Worm (Caenorhabditis elegans) whole organism, L4 larva: ENCODE results near the gene C54D10.10.

Experiments used
- F26F4.8 ChIP-seq: fragments of 200-800 bp; sonication (Bioruptor generic); conservative IDR thresholded peaks from 2 replicates; pipeline ENCODE4 v1.3.6; 2022; ENCODE audit warnings: missing genetic modification characterization, missing compliant biosample characterization
- R02D3.7 ChIP-seq: fragments of 150-350 bp; sonication (generic microtip); optimal IDR thresholded peaks from 3 replicates; lab custom pipeline; 2014; ENCODE audit warnings: missing biosample characterization, missing genetic modification characterization
- T20F7.1 ChIP-seq: fragments of 200-800 bp; sonication (Bioruptor generic); optimal IDR thresholded peaks from 2 replicates; lab custom pipeline; 2018; ENCODE audit warnings: mild to moderate bottlenecking, missing genetic modification characterization, missing compliant biosample characterization
- T26A8.4 ChIP-seq: fragments of 200-800 bp; sonication (Bioruptor generic); IDR thresholded peaks from 2 replicates; pipeline ENCODE4 v1.3.6; 2022; ENCODE audit warnings: missing genetic modification characterization, missing compliant biosample characterization
- Y105C5A.15 ChIP-seq: fragments of 200-800 bp; sonication (Bioruptor generic); IDR thresholded peaks from 2 replicates; pipeline ENCODE4 v1.3.6; 2022; ENCODE audit warnings: missing genetic modification characterization, missing compliant biosample characterization
- Y48G9A.11 ChIP-seq: fragments of 200-800 bp; sonication (Bioruptor generic); IDR thresholded peaks from 2 replicates; pipeline ENCODE4 v1.3.6; 2022; ENCODE audit warnings: missing genetic modification reagents, missing genetic modification characterization, missing compliant biosample characterization
- aha-1 ChIP-seq: fragments of 150-350 bp; peaks from one replicate; lab custom pipeline; 2014; ENCODE audit warnings: missing biosample characterization, missing genetic modification characterization
- ama-1 ChIP-seq: fragments of 150-350 bp; optimal IDR thresholded peaks from 2 replicates; lab custom pipeline; 2014; ENCODE audit warnings: inconsistent platforms, mixed read lengths
- attf-4 ChIP-seq: sonication (generic microtip); optimal IDR thresholded peaks from 3 replicates; lab custom pipeline; 2017; ENCODE audit warnings: missing biosample characterization, missing genetic modification characterization
- ceh-32 ChIP-seq: sonication (generic microtip); optimal IDR thresholded peaks from 2 replicates; lab custom pipeline; 2016; ENCODE audit warnings: mild to moderate bottlenecking, missing genetic modification characterization, missing compliant biosample characterization; ENCODE audit not compliant: poor library complexity
- ceh-44 ChIP-seq: fragments of 200-800 bp; sonication (Bioruptor generic); IDR thresholded peaks from 2 replicates; pipeline ENCODE4 v1.3.6; 2022; ENCODE audit warnings: missing genetic modification reagents, missing genetic modification characterization, missing compliant biosample characterization
- ceh-82 ChIP-seq: sonication (generic microtip); optimal IDR thresholded peaks from 2 replicates; lab custom pipeline; 2017; ENCODE audit warnings: missing biosample characterization, missing genetic modification characterization
- ctbp-1 ChIP-seq: fragments of 200-800 bp; sonication (Bioruptor generic); IDR thresholded peaks from 2 replicates; pipeline ENCODE4 v1.3.6; 2022; ENCODE audit warnings: missing genetic modification reagents, missing genetic modification characterization, missing compliant biosample characterization
- daf-16 ChIP-seq, 3 experiments: sonication (generic microtip); optimal IDR thresholded peaks; 2 replicates each; lab custom pipeline; 2016 to 2017; ENCODE audit warnings: missing genetic modification characterization in 3 of 3, missing genetic modification reagents in 3 of 3, mild to moderate bottlenecking in 2 of 3, missing compliant biosample characterization in 2 of 3, missing biosample characterization in 1 of 3, moderate library complexity in 1 of 3
- dmd-8 ChIP-seq: fragments of 200-800 bp; sonication (Bioruptor generic); IDR thresholded peaks from 2 replicates; pipeline ENCODE4 v1.3.6; 2022; ENCODE audit warnings: missing genetic modification characterization, missing compliant biosample characterization
- dpl-1 ChIP-seq: fragments of 150-350 bp; optimal IDR thresholded peaks from 2 replicates; lab custom pipeline; 2014; ENCODE audit warnings: missing biosample characterization, missing genetic modification reagents, missing genetic modification characterization
- egl-43 ChIP-seq: fragments of 200-800 bp; sonication (Bioruptor generic); IDR thresholded peaks from 2 replicates; pipeline ENCODE4 v1.3.6; 2022; ENCODE audit warnings: missing genetic modification reagents, missing genetic modification characterization, missing compliant biosample characterization
- lim-7 ChIP-seq: fragments of 200-800 bp; sonication (Bioruptor generic); IDR thresholded peaks from 2 replicates; pipeline ENCODE4 v1.3.6; 2022; ENCODE audit warnings: missing genetic modification characterization, missing compliant biosample characterization
- lin-15B ChIP-seq: fragments of 150-350 bp; sonication (generic microtip); optimal IDR thresholded peaks from 3 replicates; lab custom pipeline; 2014; ENCODE audit warnings: missing biosample characterization, missing genetic modification characterization
- lir-3 ChIP-seq: sonication (generic microtip); optimal IDR thresholded peaks from 2 replicates; lab custom pipeline; 2016; ENCODE audit warnings: mild to moderate bottlenecking, missing genetic modification characterization, missing compliant biosample characterization
- mxl-3 ChIP-seq: fragments of 200-800 bp; sonication (Bioruptor generic); optimal IDR thresholded peaks from 2 replicates; lab custom pipeline; 2018; ENCODE audit warnings: mild to moderate bottlenecking, missing genetic modification characterization, missing compliant biosample characterization
- nhr-102 ChIP-seq: sonication (generic microtip); optimal IDR thresholded peaks from 2 replicates; lab custom pipeline; 2016; ENCODE audit warnings: mild to moderate bottlenecking, missing genetic modification characterization, moderate library complexity, missing compliant biosample characterization
- nhr-237 ChIP-seq: sonication (generic microtip); optimal IDR thresholded peaks from 2 replicates; lab custom pipeline; 2017; ENCODE audit warnings: missing biosample characterization, missing genetic modification characterization
- nhr-42 ChIP-seq: fragments of 200-800 bp; sonication (Bioruptor generic); IDR thresholded peaks from 2 replicates; pipeline ENCODE4 v1.3.6; 2022; ENCODE audit warnings: missing genetic modification characterization, missing compliant biosample characterization
- nhr-48 ChIP-seq: sonication (generic microtip); optimal IDR thresholded peaks from 2 replicates; lab custom pipeline; 2016; ENCODE audit warnings: mild to moderate bottlenecking, missing genetic modification characterization, missing compliant biosample characterization
- nhr-6 ChIP-seq: fragments of 150-350 bp; optimal IDR thresholded peaks from 2 replicates; lab custom pipeline; 2014; ENCODE audit warnings: missing biosample characterization, missing genetic modification characterization
- pha-4 ChIP-seq, 2 experiments: fragments of 150-350 bp in 1 of 2; fragments of 200-800 bp in 1 of 2; sonication (Bioruptor generic) in 1 of 2; IDR thresholded peaks in 1 of 2; optimal IDR thresholded peaks in 1 of 2; 2 replicates each; pipeline versions ENCODE4 v1.3.6 to Lab custom; 2014 to 2022; ENCODE audit warnings: missing genetic modification characterization in 2 of 2, missing genetic modification reagents in 2 of 2, missing biosample characterization in 1 of 2, missing compliant biosample characterization in 1 of 2
- pqm-1 ChIP-seq: sonication (generic microtip); optimal IDR thresholded peaks from 2 replicates; lab custom pipeline; 2017; ENCODE audit warnings: missing biosample characterization, missing genetic modification characterization
- saeg-2 ChIP-seq: fragments of 200-800 bp; sonication (Bioruptor generic); IDR thresholded peaks from 2 replicates; pipeline ENCODE4 v1.3.6; 2022; ENCODE audit warnings: missing genetic modification reagents, missing genetic modification characterization, missing compliant biosample characterization
- set-16 ChIP-seq: fragments of 200-800 bp; sonication (Bioruptor generic); IDR thresholded peaks from 2 replicates; pipeline ENCODE4 v1.3.6; 2022; ENCODE audit warnings: missing genetic modification reagents, missing genetic modification characterization, missing compliant biosample characterization
- tra-1 ChIP-seq: fragments of 200-800 bp; sonication (Bioruptor generic); IDR thresholded peaks from 2 replicates; pipeline ENCODE4 v1.3.6; 2022; ENCODE audit warnings: missing genetic modification reagents, missing genetic modification characterization, missing compliant biosample characterization
- unc-130 ChIP-seq: sonication (generic microtip); optimal IDR thresholded peaks from 2 replicates; lab custom pipeline; 2016; ENCODE audit warnings: missing genetic modification reagents, missing genetic modification characterization, missing compliant biosample characterization
- vab-7 ChIP-seq: fragments of 200-800 bp; sonication (Bioruptor generic); IDR thresholded peaks from 2 replicates; pipeline ENCODE4 v1.3.6; 2022; ENCODE audit warnings: missing genetic modification reagents, missing genetic modification characterization, missing compliant biosample characterization
- zfp-2 ChIP-seq: sonication (generic microtip); optimal IDR thresholded peaks from 2 replicates; lab custom pipeline; 2016; ENCODE audit warnings: mild to moderate bottlenecking, missing genetic modification characterization, missing compliant biosample characterization
- zip-2 ChIP-seq: fragments of 150-350 bp; optimal IDR thresholded peaks from 2 replicates; lab custom pipeline; 2014; ENCODE audit warnings: missing biosample characterization, missing genetic modification characterization

C54D10.10 gene

DNA sequence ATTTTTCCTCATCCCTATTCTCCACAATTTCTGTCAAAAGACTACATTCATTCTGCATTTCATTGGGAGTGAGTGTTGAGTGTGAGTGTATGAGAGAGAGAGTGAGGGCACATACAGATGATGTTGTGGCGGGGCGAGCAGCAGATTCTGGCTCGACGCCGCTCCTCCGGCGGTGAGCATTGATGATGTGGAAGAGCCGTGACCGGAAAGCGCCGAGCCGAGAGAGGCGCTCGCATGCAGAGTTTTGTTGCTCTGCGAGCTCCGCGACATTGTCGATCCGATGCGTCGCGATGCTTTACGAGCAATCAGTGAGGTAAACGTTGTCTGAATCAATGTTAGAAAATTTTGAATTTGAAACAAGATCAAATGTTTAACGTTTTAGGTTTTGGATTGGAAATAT lies 5.9 kb upstream of the C54D10.10 start:
- peak; percentile 42; the same call in 1 of the 2 replicates for TF ChIP-seq egl-43 (GFP tag; lab: Robert Waterston, UW)
- TF ChIP-seq T26A8.4 (GFP tag; lab: Robert Waterston, UW) = no peak
- peak; percentile 93 for TF ChIP-seq set-16
- TF ChIP-seq nhr-48 (tag; lab: Kevin White, UChicago) = no peak
- 0 out of 2 replicates have a peak, but pooled peaks have one; percentile 14 for TF ChIP-seq ctbp-1 (GFP tag; lab: Robert Waterston, UW)
- 0 out of 2 replicates have a peak, but pooled peaks have one; percentile 38 for TF ChIP-seq dmd-8 (GFP tag; lab: Robert Waterston, UW)
- peak; percentile 27 for TF ChIP-seq aha-1 (tag; lab: Kevin White, UChicago)

DNA sequence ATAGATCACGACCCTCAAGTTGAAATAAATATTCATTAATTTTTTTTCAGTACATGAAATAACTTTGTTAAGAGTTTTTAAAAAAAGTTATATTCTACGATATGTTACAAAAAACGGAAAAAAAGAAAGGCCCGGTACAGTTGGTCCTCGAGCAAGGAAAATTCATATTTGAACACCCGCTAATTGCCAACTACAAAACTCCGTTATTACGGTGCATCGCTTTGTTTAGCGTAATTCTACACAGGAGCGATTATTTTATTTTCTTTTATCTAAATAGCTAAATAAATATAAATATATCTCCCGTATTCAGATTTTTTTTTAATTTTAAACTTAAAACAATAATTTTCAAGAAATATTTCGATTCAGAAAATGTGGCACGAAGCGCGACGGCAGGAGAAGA lies 639 bp upstream of the C54D10.10 start, which contains the start of gene F28C1.1:
TSS of gene F28C1.1 (plus strand) at position 365 of the 400 bp plus-strand sequence.
- TF ChIP-seq saeg-2 (GFP tag; lab: Robert Waterston, UW) = no peak
- TF ChIP-seq dpl-1 (GFP tag; lab: Kevin White, UChicago) = peak; percentile 84
- peak; percentile 55 for TF ChIP-seq nhr-6 (tag; lab: Kevin White, UChicago)
- TF ChIP-seq Y48G9A.11 (GFP tag; lab: Robert Waterston, UW) = peak; percentile 92
- TF ChIP-seq T20F7.1 (GFP tag; lab: Kevin White, UChicago) = peak; percentile 93
- TF ChIP-seq zfp-2 = no peak
- TF ChIP-seq R02D3.7 (tag; lab: Kevin White, UChicago) = peak; percentile 16
- no peak for TF ChIP-seq nhr-42 (GFP tag; lab: Robert Waterston, UW)

DNA sequence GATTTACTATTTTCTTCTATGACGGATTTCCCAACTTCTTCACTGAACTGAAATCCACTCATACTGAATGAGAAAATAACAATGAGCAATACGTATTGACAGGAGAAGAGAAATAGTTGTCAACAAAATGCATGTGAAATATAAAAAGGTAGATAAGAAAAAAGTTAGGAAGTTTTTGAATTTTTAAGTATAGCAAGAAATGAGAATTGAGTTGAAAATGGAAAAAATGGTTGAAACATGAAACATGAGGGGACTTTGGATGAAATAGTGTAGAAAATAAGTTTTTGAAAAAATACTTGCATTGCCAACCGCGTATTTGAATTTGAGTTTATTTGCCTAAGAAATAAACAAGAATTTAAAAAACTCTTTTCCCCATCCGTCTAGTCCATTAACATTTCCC lies 2.9 kb downstream of the C54D10.10 start, which contains the start of the genes pals-38 and C54D10.9:
TSS of gene pals-38 (minus strand) at position 101 of the 400 bp plus-strand sequence.
TSS of gene C54D10.9 (plus strand) at position 259 of the 400 bp plus-strand sequence.
- TF ChIP-seq zfp-2 = no peak
- no peak for TF ChIP-seq zip-2 (tag; lab: Kevin White, UChicago)
- TF ChIP-seq Y105C5A.15 (GFP tag; lab: Robert Waterston, UW) = no peak
- no peak for TF ChIP-seq saeg-2 (GFP tag; lab: Robert Waterston, UW)
- no peak for TF ChIP-seq pha-4 (GFP tag; IDR thresholded peaks at IDR 0.05; lab: Robert Waterston, UW)
- no peak for TF ChIP-seq pha-4 (tag; optimal IDR thresholded peaks at IDR 0.05; lab: Kevin White, UChicago)
- TF ChIP-seq lir-3 = no peak
- no peak for TF ChIP-seq unc-130 (GFP tag; lab: Kevin White, UChicago)
- TF ChIP-seq ama-1 (lab: Kevin White, UChicago) = no peak
- TF ChIP-seq vab-7 = no peak
- TF ChIP-seq lim-7 = no peak
- no peak for TF ChIP-seq attf-4 (tag; lab: Kevin White, UChicago)
- no peak for TF ChIP-seq F26F4.8
- TF ChIP-seq ceh-44 (GFP tag; lab: Robert Waterston, UW) = no peak
- TF ChIP-seq ceh-32 (tag; lab: Kevin White, UChicago) = no peak
- TF ChIP-seq, all 104 proteins: peak for 0

DNA sequence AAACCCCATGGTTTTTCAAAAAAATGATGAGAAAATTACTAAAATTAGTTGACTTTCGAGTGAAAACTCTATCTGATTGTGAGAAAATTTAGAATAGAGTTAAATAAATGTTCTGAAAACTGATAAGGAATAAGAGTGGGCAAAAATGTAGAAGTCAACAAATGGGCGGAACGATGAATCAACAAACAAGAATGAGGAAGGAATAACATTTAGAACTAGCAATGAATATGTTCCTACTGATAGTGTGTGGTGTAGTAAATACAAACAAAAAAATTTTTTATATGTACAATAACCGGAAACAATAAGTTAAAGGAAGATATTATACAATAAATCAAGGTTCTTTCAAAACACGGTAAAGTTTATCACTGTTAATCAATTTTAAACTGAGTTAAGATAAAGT lies 6.0 kb downstream of the C54D10.10 start, which contains the start of gene pals-39:
TSS of gene pals-39 (minus strand) at position 101 of the 400 bp plus-strand sequence.
- TF ChIP-seq tra-1 (GFP tag; lab: Robert Waterston, UW) = no peak
- no peak for TF ChIP-seq mxl-3 (GFP tag; lab: Kevin White, UChicago)
- peak; percentile 21 for TF ChIP-seq pqm-1 (tag; lab: Kevin White, UChicago)
- TF ChIP-seq nhr-102 = no peak
- TF ChIP-seq daf-16 (GFP tag; optimal IDR thresholded peaks at IDR 0.05; lab: Kevin White, UChicago) = no peak
- peak; percentile 64 for TF ChIP-seq daf-16 (tag; optimal IDR thresholded peaks at IDR 0.05; lab: Kevin White, UChicago)
- no peak for TF ChIP-seq lin-15B (tag; lab: Kevin White, UChicago)
- no peak for TF ChIP-seq ceh-82
- no peak for TF ChIP-seq nhr-237 (tag; lab: Kevin White, UChicago)
